Fruit fly (Drosophila melanogaster) whole organism, adult: ENCODE measurements around the gene CG3071.

ENCODE experiments used
- CG12768 ChIP-seq: fragments of 200-800 bp; sonication (Bioruptor generic); optimal IDR thresholded peaks from 2 replicates; lab custom pipeline; 2017; ENCODE audit warnings: missing biosample characterization, missing genetic modification characterization, mild to moderate bottlenecking, moderate library complexity, missing genetic modification reagents
- CG14711 ChIP-seq: fragments of 200-800 bp; sonication (Bioruptor generic); optimal IDR thresholded peaks from 2 replicates; lab custom pipeline; 2018; ENCODE audit warnings: missing biosample characterization, mild to moderate bottlenecking, missing genetic modification characterization, moderate library complexity
- CG33017 ChIP-seq: fragments of 200-800 bp; sonication (Bioruptor generic); optimal IDR thresholded peaks from 2 replicates; lab custom pipeline; 2018; ENCODE audit warnings: missing biosample characterization, mild to moderate bottlenecking, missing genetic modification characterization, moderate library complexity
- CG7045 ChIP-seq: fragments of 200-800 bp; sonication (Bioruptor generic); optimal IDR thresholded peaks from 2 replicates; lab custom pipeline; 2017; ENCODE audit warnings: missing biosample characterization, mild to moderate bottlenecking, missing genetic modification characterization
- Clk ChIP-seq: fragments of 200-800 bp; sonication (Bioruptor generic); optimal IDR thresholded peaks from 2 replicates; lab custom pipeline; 2017; ENCODE audit warnings: missing biosample characterization, missing genetic modification characterization
- Crg-1 ChIP-seq: fragments of 200-800 bp; sonication (Bioruptor generic); optimal IDR thresholded peaks from 2 replicates; lab custom pipeline; 2016; ENCODE audit warnings: missing biosample characterization, missing genetic modification characterization
- Hr96 ChIP-seq: fragments of 200-800 bp; sonication (Bioruptor generic); optimal IDR thresholded peaks from 2 replicates; lab custom pipeline; 2016; ENCODE audit warnings: missing biosample characterization, missing genetic modification characterization
- Mnt ChIP-seq: fragments of 200-800 bp; sonication (Bioruptor generic); optimal IDR thresholded peaks from 2 replicates; lab custom pipeline; 2016; ENCODE audit warnings: missing biosample characterization, mild to moderate bottlenecking, missing genetic modification characterization
- cic ChIP-seq: fragments of 200-800 bp; sonication (Bioruptor generic); optimal IDR thresholded peaks from 2 replicates; lab custom pipeline; 2017; ENCODE audit warnings: missing biosample characterization, mild to moderate bottlenecking, missing genetic modification characterization, moderate library complexity
- cnc ChIP-seq, 2 experiments: fragments of >200 bp; optimal IDR thresholded peaks; 2 replicates each; lab custom pipeline; 2017
- kay ChIP-seq: fragments of 200-800 bp; sonication (Bioruptor generic); peaks from one replicate; lab custom pipeline; 2016; ENCODE audit warnings: missing biosample characterization, missing genetic modification characterization, borderline replicate concordance
- ovo ChIP-seq: fragments of 200-800 bp; sonication (Bioruptor generic); optimal IDR thresholded peaks from 2 replicates; lab custom pipeline; 2016; ENCODE audit warnings: missing biosample characterization, missing genetic modification characterization
- tj ChIP-seq: fragments of 200-800 bp; sonication (Bioruptor generic); optimal IDR thresholded peaks from 3 replicates; lab custom pipeline; 2017; ENCODE audit warnings: missing biosample characterization, mild to moderate bottlenecking, missing genetic modification characterization, moderate library complexity
- toe ChIP-seq: fragments of 200-800 bp; sonication (Bioruptor generic); optimal IDR thresholded peaks from 2 replicates; lab custom pipeline; 2016; ENCODE audit warnings: missing biosample characterization, missing genetic modification characterization

DNA sequence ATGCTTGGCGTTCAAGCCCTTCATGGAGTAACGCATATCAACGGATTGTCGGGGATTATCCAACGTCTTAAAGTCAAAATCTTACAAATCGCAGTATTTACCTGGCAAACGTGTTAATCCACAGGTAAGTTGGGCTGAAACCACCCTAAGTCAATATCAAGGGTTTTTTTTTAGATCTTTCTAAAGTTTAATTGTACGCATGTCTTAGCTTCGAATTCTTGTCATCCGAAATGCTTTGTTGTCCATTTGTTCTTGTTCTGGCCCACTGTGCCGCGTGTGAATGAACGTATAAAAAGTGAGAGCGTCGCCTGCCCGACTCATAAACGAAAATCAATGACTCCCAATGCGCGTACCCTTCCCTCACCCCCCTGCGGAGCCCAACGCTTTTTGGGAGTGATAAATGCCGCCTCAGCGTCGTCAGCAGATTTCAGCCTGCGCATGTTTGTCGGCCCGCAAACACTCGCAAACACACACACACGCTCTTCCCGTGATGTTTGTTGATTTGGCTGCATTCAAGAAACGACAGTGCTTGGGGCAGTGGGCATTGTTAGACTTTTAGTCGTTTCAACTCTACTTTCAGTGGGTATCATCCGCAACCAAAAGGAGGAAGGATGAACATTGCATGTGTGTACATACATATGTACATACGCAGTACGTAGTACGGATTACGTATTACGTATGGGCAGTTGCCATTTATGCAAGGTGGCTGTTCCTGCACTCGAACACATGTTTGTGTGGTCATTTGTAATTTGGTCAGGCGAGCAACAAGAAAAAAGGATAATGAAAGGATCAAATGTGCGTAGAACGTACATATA lies 33.8 kb downstream of the CG3071 start:
- peak; percentile 73 for TF ChIP-seq Mnt
- peak; percentile 95 for TF ChIP-seq Hr96 (GFP tag; lab: Kevin White, UChicago)
- TF ChIP-seq kay, result no peak
- TF ChIP-seq cnc (optimal IDR thresholded peaks at IDR 0.05; lab: Kevin White, UChicago), result no peak
- peak; percentile 67 for TF ChIP-seq Clk (GFP tag; lab: Kevin White, UChicago)
- TF ChIP-seq CG33017 (tag; lab: Kevin White, UChicago), result peak; percentile 69
- peak; percentile 83 for TF ChIP-seq CG12768 (GFP tag; lab: Kevin White, UChicago)
- peak; percentile 76 for TF ChIP-seq CG14711 (tag; lab: Kevin White, UChicago)
- TF ChIP-seq CG7045, result peak; percentile 71
- peak; percentile 69 for TF ChIP-seq Crg-1 (GFP tag; lab: Kevin White, UChicago)
- peak; percentile 57 for TF ChIP-seq cic (GFP tag; lab: Kevin White, UChicago)
- peak; percentile 69 for TF ChIP-seq toe (GFP tag; lab: Kevin White, UChicago)
- TF ChIP-seq tj (GFP tag; lab: Kevin White, UChicago), result peak; percentile 98
- TF ChIP-seq ovo (GFP tag; lab: Kevin White, UChicago), result peak; percentile 58
